Worm (Caenorhabditis elegans): ENCODE results near the gene mrpl-4.
A peak's percentile ranks its signal among the peaks of the same experiment; 100 is the strongest.

mrpl-4 gene

ce11 chrV:8481274-8481673 is 14.2 kb downstream of the mrpl-4 start:
- no peak for TF ChIP-seq nhr-25 (tag; optimal IDR thresholded peaks at IDR 0.05)
- TF ChIP-seq fkh-2 (tag; optimal IDR thresholded peaks at IDR 0.05), result no peak
- TF ChIP-seq nhr-28 (tag; optimal IDR thresholded peaks at IDR 0.05), result no peak

ce11 chrV:8494260-8494939 is 27.3 kb downstream of the mrpl-4 start, which contains the start of gene pxn-1:
TSS of gene pxn-1 (plus strand) at chrV:8494889.
- TF ChIP-seq nhr-28 (tag; optimal IDR thresholded peaks at IDR 0.05) (no peak), unc-62 (GFP tag; optimal IDR thresholded peaks at IDR 0.05) (peak; percentile 55), elt-1 (tag; optimal IDR thresholded peaks at IDR 0.05) (peak; percentile 76), lin-39 (tag; optimal IDR thresholded peaks at IDR 0.05) (peak; percentile 78)

ce11 chrV:8495106-8495505 is 28.0 kb downstream of the mrpl-4 start:
- no peak for TF ChIP-seq ceh-16 (tag; optimal IDR thresholded peaks at IDR 0.05)
- TF ChIP-seq ZK546.5 (tag; optimal IDR thresholded peaks at IDR 0.05), result no peak
- no peak for TF ChIP-seq nhr-23 (tag; optimal IDR thresholded peaks at IDR 0.05)
- no peak for TF ChIP-seq nhr-28 (tag; optimal IDR thresholded peaks at IDR 0.05)
- no peak for TF ChIP-seq skn-1 (tag; optimal IDR thresholded peaks at IDR 0.05)
- no peak for TF ChIP-seq ama-1 (optimal IDR thresholded peaks at IDR 0.05)
- no peak for TF ChIP-seq R02D3.7 (tag; optimal IDR thresholded peaks at IDR 0.05)
- TF ChIP-seq nhr-77 (tag; optimal IDR thresholded peaks at IDR 0.05), result no peak
- TF ChIP-seq nfya-1 (tag; optimal IDR thresholded peaks at IDR 0.05; ENCODE audit: insufficient read depth), result no peak
- no peak for TF ChIP-seq daf-12 (tag; optimal IDR thresholded peaks at IDR 0.05)
- no peak for TF ChIP-seq zag-1 (tag; optimal IDR thresholded peaks at IDR 0.05)
- TF ChIP-seq nhr-25 (tag; optimal IDR thresholded peaks at IDR 0.05), result no peak
- no peak for TF ChIP-seq aly-2 (tag; optimal IDR thresholded peaks at IDR 0.05)
- no peak for TF ChIP-seq fkh-2 (tag; optimal IDR thresholded peaks at IDR 0.05)
- no peak for TF ChIP-seq ztf-11 (tag; optimal IDR thresholded peaks at IDR 0.05)
- TF ChIP-seq sea-2 (GFP tag; optimal IDR thresholded peaks at IDR 0.05), result no peak
- TF ChIP-seq pqm-1 (tag; optimal IDR thresholded peaks at IDR 0.05), result no peak
- no peak for TF ChIP-seq pha-4 (tag; optimal IDR thresholded peaks at IDR 0.05)
- TF ChIP-seq ceh-9 (tag; optimal IDR thresholded peaks at IDR 0.05), result no peak
- TF ChIP-seq elt-3 (tag; optimal IDR thresholded peaks at IDR 0.05), result no peak

ce11 chrV:8495965-8496364 is 28.9 kb downstream of the mrpl-4 start:
- TF ChIP-seq elt-2 (tag; optimal IDR thresholded peaks at IDR 0.05) (peak; percentile 22), mdl-1 (tag; optimal IDR thresholded peaks at IDR 0.05) (no peak), fkh-2 (tag; optimal IDR thresholded peaks at IDR 0.05) (no peak), nhr-11 (tag; optimal IDR thresholded peaks at IDR 0.05) (no peak), sea-2 (GFP tag; optimal IDR thresholded peaks at IDR 0.05) (no peak), pha-4 (tag; optimal IDR thresholded peaks at IDR 0.05) (no peak), tbx-2 (tag; optimal IDR thresholded peaks at IDR 0.05) (no peak), snpc-4 (tag; optimal IDR thresholded peaks at IDR 0.05) (peak; percentile 4)

- TF ChIP-seq ceh-16 (tag; optimal IDR thresholded peaks at IDR 0.05) (no peak), daf-12 (tag; optimal IDR thresholded peaks at IDR 0.05) (no peak), nhr-25 (tag; optimal IDR thresholded peaks at IDR 0.05) (no peak), egl-27 (tag; optimal IDR thresholded peaks at IDR 0.05) (no peak), nhr-12 (tag; optimal IDR thresholded peaks at IDR 0.05) (no peak), aly-2 (tag; optimal IDR thresholded peaks at IDR 0.05) (no peak), elt-2 (tag; optimal IDR thresholded peaks at IDR 0.05) (no peak), nhr-23 (tag; optimal IDR thresholded peaks at IDR 0.05) (no peak), zag-1 (tag; optimal IDR thresholded peaks at IDR 0.05) (no peak), nhr-77 (tag; optimal IDR thresholded peaks at IDR 0.05) (no peak)
These were observed 32.3 kb downstream of the mrpl-4 start for ce11 chrV:8499407-8499806.

ce11 chrV:8500348-8500747 is 33.3 kb downstream of the mrpl-4 start:
- TF ChIP-seq mml-1 (tag; optimal IDR thresholded peaks at IDR 0.05) (peak; percentile 56), ZK546.5 (tag; optimal IDR thresholded peaks at IDR 0.05) (peak; percentile 30), skn-1 (tag; optimal IDR thresholded peaks at IDR 0.05) (peak; percentile 45), elt-1 (tag; optimal IDR thresholded peaks at IDR 0.05) (no peak), R02D3.7 (tag; optimal IDR thresholded peaks at IDR 0.05) (peak; percentile 81), egl-27 (tag; optimal IDR thresholded peaks at IDR 0.05) (peak; percentile 72), hmg-11 (tag; optimal IDR thresholded peaks at IDR 0.05) (peak; percentile 99), pqm-1 (tag; optimal IDR thresholded peaks at IDR 0.05) (peak; percentile 15), nhr-77 (tag; optimal IDR thresholded peaks at IDR 0.05) (peak; percentile 88), aly-2 (tag; optimal IDR thresholded peaks at IDR 0.05) (peak; percentile 89), fkh-10 (GFP tag; optimal IDR thresholded peaks at IDR 0.05) (no peak), nhr-12 (tag; optimal IDR thresholded peaks at IDR 0.05) (no peak), zag-1 (tag; optimal IDR thresholded peaks at IDR 0.05) (peak; percentile 68), elt-2 (tag; optimal IDR thresholded peaks at IDR 0.05) (peak; percentile 70), ceh-82 (tag; optimal IDR thresholded peaks at IDR 0.05) (peak; percentile 91), nhr-28 (tag; optimal IDR thresholded peaks at IDR 0.05) (peak; percentile 44), nhr-25 (tag; optimal IDR thresholded peaks at IDR 0.05) (peak; percentile 68), nhr-23 (tag; optimal IDR thresholded peaks at IDR 0.05) (no peak), eor-1 (tag; optimal IDR thresholded peaks at IDR 0.05) (peak in 1 of 2 experiments; percentile 17), ceh-9 (tag; optimal IDR thresholded peaks at IDR 0.05) (peak; percentile 71), ztf-11 (tag; optimal IDR thresholded peaks at IDR 0.05) (peak; percentile 20), snpc-4 (tag; optimal IDR thresholded peaks at IDR 0.05) (peak; percentile 100), ceh-28 (tag; optimal IDR thresholded peaks at IDR 0.05) (peak; percentile 48), nhr-43 (tag; optimal IDR thresholded peaks at IDR 0.05; ENCODE audit: poor library complexity, severe bottlenecking) (peak; percentile 98), mdl-1 (tag; optimal IDR thresholded peaks at IDR 0.05) (no peak), egl-5 (tag; optimal IDR thresholded peaks at IDR 0.05) (peak; percentile 64)
